Fruit fly (Drosophila melanogaster) S2 (cell line): ENCODE results near the gene CG15465.

Experiments used
- CG8478 ChIP-seq: fragments of >200 bp; optimal IDR thresholded peaks from 2 replicates; lab custom pipeline; 2018
- CTCF ChIP-seq, 2 experiments: fragments of >200 bp; optimal IDR thresholded peaks; 2 replicates each; lab custom pipeline; 2018

Gene CG15465

dm6 chrX:5085469-5085868 lies at the start of gene CG15465, which contains the start of gene rg:
CG15465 (plus strand) TSS chrX:5085759.
rg (plus strand) TSS chrX:5085759.
- no peak for TF ChIP-seq CG8478 (lab: Kevin White, UChicago)
- no peak for TF ChIP-seq CTCF (optimal IDR thresholded peaks at IDR 0.05; lab: Kevin White, UChicago)

- no peak for TF ChIP-seq CG8478 (lab: Kevin White, UChicago)
- no peak for TF ChIP-seq CTCF (optimal IDR thresholded peaks at IDR 0.05; lab: Kevin White, UChicago)
These were observed 47.1 kb upstream of the CG15465 start for dm6 chrX:5038411-5038810.

dm6 chrX:5040098-5040497 lies 45.5 kb upstream of the CG15465 start:
- TF ChIP-seq CTCF (optimal IDR thresholded peaks at IDR 0.05; lab: Kevin White, UChicago) (no peak), CG8478 (lab: Kevin White, UChicago) (no peak)

- no peak for TF ChIP-seq CG8478 (lab: Kevin White, UChicago)
- no peak for TF ChIP-seq CTCF (optimal IDR thresholded peaks at IDR 0.05; lab: Kevin White, UChicago)
These were observed 43.8 kb upstream of the CG15465 start for dm6 chrX:5041525-5042454.

dm6 chrX:5044433-5045110 lies 41.0 kb upstream of the CG15465 start:
- TF ChIP-seq CG8478 (lab: Kevin White, UChicago) (no peak), CTCF (optimal IDR thresholded peaks at IDR 0.05; lab: Kevin White, UChicago) (no peak)

dm6 chrX:5045158-5045557 lies 40.4 kb upstream of the CG15465 start:
- TF ChIP-seq CG8478 (lab: Kevin White, UChicago), result no peak
- no peak for TF ChIP-seq CTCF (optimal IDR thresholded peaks at IDR 0.05; lab: Kevin White, UChicago)

- TF ChIP-seq CG8478 (lab: Kevin White, UChicago), result no peak
These were observed 39.2 kb upstream of the CG15465 start for dm6 chrX:5046256-5046894.

dm6 chrX:5046895-5047306 lies 38.7 kb upstream of the CG15465 start:
- TF ChIP-seq CTCF (optimal IDR thresholded peaks at IDR 0.05; lab: Kevin White, UChicago), result no peak
- TF ChIP-seq CG8478 (lab: Kevin White, UChicago), result no peak

dm6 chrX:5047886-5048533 lies 37.5 kb upstream of the CG15465 start, which contains the start of gene ovo:
ovo (plus strand) TSS chrX:5048273.
- TF ChIP-seq CTCF (optimal IDR thresholded peaks at IDR 0.05; lab: Kevin White, UChicago), result no peak
- TF ChIP-seq CG8478 (lab: Kevin White, UChicago), result no peak

dm6 chrX:5051049-5051448 lies 34.5 kb upstream of the CG15465 start:
- TF ChIP-seq CTCF (optimal IDR thresholded peaks at IDR 0.05; lab: Kevin White, UChicago) (no peak), CG8478 (lab: Kevin White, UChicago) (no peak)

- no peak for TF ChIP-seq CTCF (optimal IDR thresholded peaks at IDR 0.05; lab: Kevin White, UChicago)
- TF ChIP-seq CG8478 (lab: Kevin White, UChicago), result no peak
These were observed 32.6 kb upstream of the CG15465 start for dm6 chrX:5052994-5053393.

dm6 chrX:5055011-5055410 lies 30.5 kb upstream of the CG15465 start:
- no peak for TF ChIP-seq CG8478 (lab: Kevin White, UChicago)
- no peak for TF ChIP-seq CTCF (optimal IDR thresholded peaks at IDR 0.05; lab: Kevin White, UChicago)

dm6 chrX:5056076-5056475 lies 29.5 kb upstream of the CG15465 start:
- no peak for TF ChIP-seq CG8478 (lab: Kevin White, UChicago)
- no peak for TF ChIP-seq CTCF (optimal IDR thresholded peaks at IDR 0.05; lab: Kevin White, UChicago)

dm6 chrX:5058688-5059087 lies 26.9 kb upstream of the CG15465 start:
- TF ChIP-seq CTCF (optimal IDR thresholded peaks at IDR 0.05; lab: Kevin White, UChicago), result no peak
- no peak for TF ChIP-seq CG8478 (lab: Kevin White, UChicago)
